Fruit fly (Drosophila melanogaster) whole organism, embryonic: ENCODE measurements around the gene CG15196.
A peak's percentile ranks its signal among the peaks of the same experiment; 100 is the strongest.

Experiments
- Adf1 ChIP-seq: fragments of 200-800 bp; sonication (Bioruptor generic); IDR thresholded peaks from 2 replicates; pipeline ENCODE4 v1.3.6; 2022; ENCODE audit warnings: missing biosample characterization, missing genetic modification characterization
- Aef1 ChIP-seq: fragments of 200-800 bp; sonication (Bioruptor generic); IDR thresholded peaks from 3 replicates; pipeline ENCODE4 v1.3.6; 2022; ENCODE audit warnings: missing biosample characterization, missing genetic modification characterization
- Bdp1 ChIP-seq: fragments of 200-800 bp; sonication (Bioruptor generic); optimal IDR thresholded peaks from 3 replicates; lab custom pipeline; 2016; ENCODE audit warnings: missing biosample characterization, missing genetic modification characterization
- Bgb ChIP-seq: fragments of 200-800 bp; sonication (Bioruptor generic); IDR thresholded peaks from 2 replicates; pipeline ENCODE4 v1.3.6; 2022; ENCODE audit warnings: missing biosample characterization, missing genetic modification characterization; ENCODE audit not compliant: partially characterized antibody
- BtbVII ChIP-seq: fragments of 200-800 bp; sonication (Bioruptor generic); optimal IDR thresholded peaks from 3 replicates; lab custom pipeline; 2017; ENCODE audit warnings: missing biosample characterization, mild to moderate bottlenecking, missing genetic modification characterization
- Bteb2 ChIP-seq: fragments of 200-800 bp; sonication (Bioruptor generic); optimal IDR thresholded peaks from 2 replicates; lab custom pipeline; 2016; ENCODE audit warnings: missing biosample characterization, missing genetic modification characterization
- CG10147 ChIP-seq: fragments of 200-800 bp; sonication (Bioruptor generic); optimal IDR thresholded peaks from 2 replicates; lab custom pipeline; 2019; ENCODE audit warnings: missing biosample characterization, mild to moderate bottlenecking, missing genetic modification characterization, moderate library complexity
- CG10267 ChIP-seq: fragments of 200-800 bp; sonication (Bioruptor generic); optimal IDR thresholded peaks from 2 replicates; lab custom pipeline; 2018; ENCODE audit warnings: missing biosample characterization, mild to moderate bottlenecking, missing genetic modification characterization, moderate library complexity
- CG10321 ChIP-seq: fragments of 200-800 bp; sonication (Bioruptor generic); IDR thresholded peaks from 2 replicates; pipeline ENCODE4 v1.3.6; 2022; ENCODE audit warnings: missing biosample characterization, missing genetic modification characterization
- CG11723 ChIP-seq: fragments of 200-800 bp; sonication (Bioruptor generic); optimal IDR thresholded peaks from 2 replicates; lab custom pipeline; 2017; ENCODE audit warnings: missing biosample characterization, mild to moderate bottlenecking, missing genetic modification characterization
- CG13287 ChIP-seq: fragments of 200-800 bp; sonication (Bioruptor generic); IDR thresholded peaks from 2 replicates; pipeline ENCODE4 v1.3.6; 2022; ENCODE audit warnings: missing biosample characterization, missing genetic modification characterization; ENCODE audit not compliant: partially characterized antibody
- CG14710 ChIP-seq: fragments of 200-800 bp; sonication (Bioruptor generic); optimal IDR thresholded peaks from 3 replicates; lab custom pipeline; 2019; ENCODE audit warnings: missing biosample characterization, mild to moderate bottlenecking, missing genetic modification characterization, moderate library complexity
- CG17612 ChIP-seq: fragments of 200-800 bp; sonication (Bioruptor generic); IDR thresholded peaks from 2 replicates; pipeline ENCODE4 v1.3.6; 2022; ENCODE audit warnings: missing biosample characterization, missing genetic modification characterization
- CG18476 ChIP-seq: fragments of 200-800 bp; sonication (Bioruptor generic); optimal IDR thresholded peaks from 2 replicates; lab custom pipeline; 2016; ENCODE audit warnings: missing biosample characterization, mild to moderate bottlenecking, missing genetic modification characterization
- CG30020 ChIP-seq: fragments of 200-800 bp; optimal IDR thresholded peaks from 2 replicates; lab custom pipeline; 2019; ENCODE audit warnings: missing biosample characterization, mild to moderate bottlenecking, missing genetic modification characterization, moderate library complexity
- CG31224 ChIP-seq: fragments of 200-800 bp; sonication (Bioruptor generic); IDR thresholded peaks from 2 replicates; pipeline ENCODE4 v1.3.6; 2022; ENCODE audit warnings: missing biosample characterization, missing genetic modification characterization
- CG6791 ChIP-seq: fragments of 200-800 bp; sonication (Bioruptor generic); IDR thresholded peaks from 3 replicates; pipeline ENCODE4 v1.3.6; 2022; ENCODE audit warnings: missing biosample characterization, missing genetic modification characterization; ENCODE audit not compliant: partially characterized antibody
- CG7271 ChIP-seq: fragments of 200-800 bp; sonication (Bioruptor generic); optimal IDR thresholded peaks from 2 replicates; lab custom pipeline; 2018; ENCODE audit warnings: missing biosample characterization, mild to moderate bottlenecking, missing genetic modification characterization, moderate library complexity
- CG7963 ChIP-seq: fragments of 200-800 bp; sonication (Bioruptor generic); IDR thresholded peaks from 3 replicates; pipeline ENCODE4 v1.3.6; 2022; ENCODE audit warnings: missing biosample characterization, missing genetic modification characterization; ENCODE audit not compliant: partially characterized antibody
- CG7987 ChIP-seq: fragments of 200-800 bp; sonication (Bioruptor generic); optimal IDR thresholded peaks from 2 replicates; lab custom pipeline; 2018; ENCODE audit warnings: missing biosample characterization, mild to moderate bottlenecking, missing genetic modification characterization, moderate library complexity
- CG8359 ChIP-seq: fragments of 200-800 bp; sonication (Bioruptor generic); optimal IDR thresholded peaks from 2 replicates; lab custom pipeline; 2017; ENCODE audit warnings: missing biosample characterization, mild to moderate bottlenecking, missing genetic modification characterization, borderline replicate concordance
- CG9609 ChIP-seq: fragments of 200-800 bp; sonication (Bioruptor generic); optimal IDR thresholded peaks from 3 replicates; lab custom pipeline; 2016; ENCODE audit warnings: missing biosample characterization, missing genetic modification characterization
- CG9817 ChIP-seq: fragments of 200-800 bp; sonication (Bioruptor generic); optimal IDR thresholded peaks from 2 replicates; lab custom pipeline; 2018; ENCODE audit warnings: missing biosample characterization, mild to moderate bottlenecking, missing genetic modification characterization, moderate library complexity
- Dbx ChIP-seq: fragments of 200-800 bp; sonication (Bioruptor generic); IDR thresholded peaks from 3 replicates; pipeline ENCODE4 v1.3.6; 2022; ENCODE audit warnings: missing biosample characterization, missing genetic modification characterization
- Dll ChIP-seq: fragments of 200-800 bp; sonication (Bioruptor generic); IDR thresholded peaks from 4 replicates; pipeline ENCODE4 v1.3.6; 2022; ENCODE audit warnings: missing biosample characterization, missing genetic modification characterization; ENCODE audit not compliant: partially characterized antibody
- Dp ChIP-seq: fragments of 200-800 bp; sonication (Bioruptor generic); optimal IDR thresholded peaks from 2 replicates; lab custom pipeline; 2018; ENCODE audit warnings: missing biosample characterization, mild to moderate bottlenecking, missing genetic modification characterization, moderate library complexity
- Drgx ChIP-seq: fragments of 200-800 bp; sonication (Bioruptor generic); IDR thresholded peaks from 2 replicates; pipeline ENCODE4 v1.3.6; 2022; ENCODE audit warnings: missing biosample characterization, missing genetic modification characterization
- Ets97D ChIP-seq: fragments of 200-800 bp; sonication (Bioruptor generic); optimal IDR thresholded peaks from 3 replicates; lab custom pipeline; 2016; ENCODE audit warnings: missing biosample characterization, missing genetic modification characterization
- Fer1 ChIP-seq: fragments of 200-800 bp; sonication (Bioruptor generic); optimal IDR thresholded peaks from 2 replicates; lab custom pipeline; 2017; ENCODE audit warnings: missing biosample characterization, mild to moderate bottlenecking, missing genetic modification characterization
- HLH54F ChIP-seq: fragments of 200-800 bp; sonication (Bioruptor generic); optimal IDR thresholded peaks from 3 replicates; lab custom pipeline; 2016; ENCODE audit warnings: missing biosample characterization, missing genetic modification characterization
- HmgZ ChIP-seq: fragments of 200-800 bp; sonication (Bioruptor generic); optimal IDR thresholded peaks from 2 replicates; lab custom pipeline; 2018; ENCODE audit warnings: missing biosample characterization, mild to moderate bottlenecking, missing genetic modification characterization
- Lim3 ChIP-seq: fragments of 200-800 bp; sonication (Bioruptor generic); IDR thresholded peaks from 2 replicates; pipeline ENCODE4 v1.3.6; 2022; ENCODE audit warnings: missing biosample characterization, missing genetic modification characterization
- NK7.1 ChIP-seq: fragments of 200-800 bp; sonication (Bioruptor generic); optimal IDR thresholded peaks from 3 replicates; lab custom pipeline; 2016; ENCODE audit warnings: missing biosample characterization, missing genetic modification characterization
- Pdp1 ChIP-seq, 2 experiments: fragments of 200-800 bp; sonication (Bioruptor generic); optimal IDR thresholded peaks; 3 replicates each; lab custom pipeline; 2016; ENCODE audit warnings: missing biosample characterization in 2 of 2, missing genetic modification characterization in 2 of 2, mild to moderate bottlenecking in 1 of 2, moderate library complexity in 1 of 2
- Sin3A ChIP-seq: fragments of >200 bp; optimal IDR thresholded peaks from 2 replicates; lab custom pipeline; 2018
- Sry-β ChIP-seq: fragments of 200-800 bp; sonication (Bioruptor generic); optimal IDR thresholded peaks from 2 replicates; lab custom pipeline; 2018; ENCODE audit warnings: missing biosample characterization, mild to moderate bottlenecking, missing genetic modification characterization, moderate library complexity
- ato ChIP-seq: fragments of 200-800 bp; sonication (Bioruptor generic); IDR thresholded peaks from 2 replicates; pipeline ENCODE4 v1.3.6; 2022; ENCODE audit warnings: missing biosample characterization, missing genetic modification characterization; ENCODE audit not compliant: partially characterized antibody
- bigmax ChIP-seq: fragments of 200-800 bp; sonication (Bioruptor generic); optimal IDR thresholded peaks from 2 replicates; lab custom pipeline; 2018; ENCODE audit warnings: missing biosample characterization, mild to moderate bottlenecking, missing genetic modification characterization
- br ChIP-seq: fragments of >200 bp; optimal IDR thresholded peaks from 2 replicates; lab custom pipeline; 2017
- caup ChIP-seq: fragments of 200-800 bp; sonication (Bioruptor generic); optimal IDR thresholded peaks from 3 replicates; lab custom pipeline; 2017; ENCODE audit warnings: missing biosample characterization, mild to moderate bottlenecking, missing genetic modification characterization, moderate library complexity; ENCODE audit not compliant: severe bottlenecking
- disco-r ChIP-seq: fragments of 200-800 bp; sonication (Bioruptor generic); optimal IDR thresholded peaks from 2 replicates; lab custom pipeline; 2016; ENCODE audit warnings: missing biosample characterization, missing genetic modification characterization
- dmrt99B ChIP-seq: fragments of 200-800 bp; sonication (Bioruptor generic); optimal IDR thresholded peaks from 2 replicates; lab custom pipeline; 2018; ENCODE audit warnings: missing biosample characterization, mild to moderate bottlenecking, missing genetic modification characterization, moderate library complexity
- gcm2 ChIP-seq: fragments of 200-800 bp; sonication (Bioruptor generic); optimal IDR thresholded peaks from 2 replicates; lab custom pipeline; 2016; ENCODE audit warnings: missing biosample characterization, missing genetic modification characterization
- hb ChIP-seq: fragments of 200-800 bp; sonication (Bioruptor generic); IDR thresholded peaks from 3 replicates; pipeline ENCODE4 v1.3.6; 2022; ENCODE audit warnings: missing biosample characterization, missing genetic modification characterization; ENCODE audit not compliant: partially characterized antibody
- lilli ChIP-seq: fragments of 200-800 bp; sonication (Bioruptor generic); optimal IDR thresholded peaks from 3 replicates; lab custom pipeline; 2016; ENCODE audit warnings: missing biosample characterization, missing genetic modification characterization
- nerfin-1 ChIP-seq: fragments of 200-800 bp; sonication (Bioruptor generic); optimal IDR thresholded peaks from 3 replicates; lab custom pipeline; 2019; ENCODE audit warnings: missing biosample characterization, mild to moderate bottlenecking, missing genetic modification characterization, moderate library complexity
- peb ChIP-seq: fragments of 200-800 bp; sonication (Bioruptor generic); IDR thresholded peaks from 2 replicates; pipeline ENCODE4 v1.3.6; 2022; ENCODE audit warnings: missing biosample characterization, missing genetic modification characterization
- pho ChIP-seq: fragments of 200-800 bp; sonication (Bioruptor generic); optimal IDR thresholded peaks from 2 replicates; lab custom pipeline; 2016; ENCODE audit warnings: missing biosample characterization, missing genetic modification characterization
- sima ChIP-seq: fragments of 200-800 bp; sonication (Bioruptor generic); optimal IDR thresholded peaks from 2 replicates; lab custom pipeline; 2016; ENCODE audit warnings: missing biosample characterization, missing genetic modification characterization
- sna ChIP-seq: fragments of 200-800 bp; sonication (Bioruptor generic); IDR thresholded peaks from 2 replicates; pipeline ENCODE4 v1.3.6; 2022; ENCODE audit warnings: missing biosample characterization, missing genetic modification characterization; ENCODE audit not compliant: partially characterized antibody

CG15196 gene

DNA sequence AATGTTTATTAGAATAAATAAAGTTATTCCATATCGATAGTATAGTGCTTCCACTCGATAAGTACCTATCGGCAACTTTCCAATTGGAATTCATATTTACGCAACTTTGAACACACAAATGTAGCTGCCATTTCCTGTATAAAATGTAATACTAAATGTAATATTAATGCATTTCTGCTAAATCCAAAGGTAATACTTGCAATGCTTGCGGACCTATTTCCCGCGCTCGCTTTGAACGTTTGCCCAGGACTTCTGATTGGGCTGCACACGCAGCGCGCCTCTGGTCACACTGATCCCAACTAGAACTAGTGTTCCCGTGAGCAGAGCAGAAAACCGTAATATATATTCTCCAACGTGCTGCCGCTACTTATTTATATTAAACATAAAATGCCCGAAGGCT is 40.4 kb upstream of the CG15196 start, which contains the start of gene dlg1 (continued):
- TF ChIP-seq hb (peak; percentile 63; the same call in 2 of the 3 replicates), CG8359 (GFP tag; lab: Kevin White, UChicago) (no peak), br (no peak), Drgx (GFP tag; lab: Robert Waterston, UW) (no peak), Dbx (GFP tag; lab: Robert Waterston, UW) (no peak), Pdp1 (GFP tag; optimal IDR thresholded peaks at IDR 0.05; lab: Kevin White, UChicago) (peak in 1 of 2 experiments; percentile 52), lilli (GFP tag; lab: Kevin White, UChicago) (peak; percentile 8), CG30020 (tag; lab: Kevin White, UChicago) (peak; percentile 13), NK7.1 (GFP tag; lab: Kevin White, UChicago) (no peak), nerfin-1 (tag; lab: Kevin White, UChicago) (no peak), CG10147 (no peak), bigmax (GFP tag; lab: Kevin White, UChicago) (peak; percentile 53), sna (GFP tag; lab: Robert Waterston, UW) (peak; percentile 56), ato (GFP tag; lab: Robert Waterston, UW) (peak; percentile 34; the same call in 1 of the 2 replicates), CG9817 (tag; lab: Kevin White, UChicago) (no peak), Sin3A (lab: Kevin White, UChicago) (peak; percentile 8), Aef1 (GFP tag; lab: Robert Waterston, UW) (no peak), Fer1 (GFP tag; lab: Kevin White, UChicago) (no peak), gcm2 (GFP tag; lab: Kevin White, UChicago) (no peak), dmrt99B (tag; lab: Kevin White, UChicago) (no peak), CG13287 (GFP tag; lab: Robert Waterston, UW) (peak; percentile 78), peb (no peak), HmgZ (peak; percentile 14), caup (GFP tag; lab: Kevin White, UChicago) (no peak), HLH54F (GFP tag; lab: Kevin White, UChicago) (no peak), Bdp1 (GFP tag; lab: Kevin White, UChicago) (no peak), Dp (GFP tag; lab: Kevin White, UChicago) (peak; percentile 73), sima (no peak), CG18476 (GFP tag; lab: Kevin White, UChicago) (no peak), CG11723 (GFP tag; lab: Kevin White, UChicago) (no peak), CG31224 (GFP tag; lab: Robert Waterston, UW) (no peak), BtbVII (no peak), CG10321 (GFP tag; lab: Robert Waterston, UW) (no peak), CG7987 (GFP tag; lab: Kevin White, UChicago) (no peak), Adf1 (GFP tag; lab: Robert Waterston, UW) (no peak), disco-r (GFP tag; lab: Kevin White, UChicago) (no peak), Bteb2 (GFP tag; lab: Kevin White, UChicago) (no peak), Lim3 (no peak), CG17612 (GFP tag; lab: Robert Waterston, UW) (no peak), pho (GFP tag; lab: Kevin White, UChicago) (no peak), CG7271 (tag; lab: Kevin White, UChicago) (no peak), CG14710 (tag; lab: Kevin White, UChicago) (peak; percentile 43), CG10267 (tag; lab: Kevin White, UChicago) (peak; percentile 8), CG9609 (GFP tag; lab: Kevin White, UChicago) (no peak), CG7963 (0 out of 3 replicates have a peak, but pooled peaks have one; percentile 6), Bgb (GFP tag; lab: Robert Waterston, UW) (peak; percentile 65), Dll (GFP tag; lab: Robert Waterston, UW) (peak; percentile 82), Ets97D (GFP tag; lab: Kevin White, UChicago) (peak; percentile 11), Sry-β (no peak), CG6791 (GFP tag; lab: Robert Waterston, UW) (peak; percentile 49; the same call in 1 of the 3 replicates)
